Worm (Caenorhabditis elegans) whole organism, midembryonic: Measurements from ENCODE around the gene gar-2.
A peak's percentile ranks its signal among the peaks of the same experiment; 100 is the strongest.

Experiments
- T22C8.4 ChIP-seq: fragments of 200-800 bp; sonication (Bioruptor generic); IDR thresholded peaks from 2 replicates; pipeline ENCODE4 v1.3.6; 2022; ENCODE audit warnings: missing genetic modification characterization, missing compliant biosample characterization
- cog-1 ChIP-seq: sonication (generic microtip); optimal IDR thresholded peaks from 2 replicates; lab custom pipeline; 2016; ENCODE audit warnings: missing genetic modification characterization, missing compliant biosample characterization
- flt-1 ChIP-seq: fragments of 200-800 bp; sonication (Bioruptor generic); IDR thresholded peaks from 2 replicates; pipeline ENCODE4 v1.3.6; 2022; ENCODE audit warnings: missing genetic modification characterization, missing compliant biosample characterization
- klf-2 ChIP-seq: fragments of 200-800 bp; sonication (Bioruptor generic); conservative IDR thresholded peaks from 2 replicates; pipeline ENCODE4 v1.3.6; 2022; ENCODE audit warnings: missing genetic modification reagents, missing genetic modification characterization, missing compliant biosample characterization
- med-1 ChIP-seq: sonication (generic microtip); optimal IDR thresholded peaks from 2 replicates; lab custom pipeline; 2017; ENCODE audit warnings: missing genetic modification characterization, mild to moderate bottlenecking, missing compliant biosample characterization, antibody characterized with exemption, missing genetic modification reagents; ENCODE audit not compliant: insufficient read depth
- ref-1 ChIP-seq: fragments of 200-800 bp; sonication (Bioruptor generic); conservative IDR thresholded peaks from 2 replicates; pipeline ENCODE4 v1.3.6; 2022; ENCODE audit warnings: missing genetic modification reagents, missing genetic modification characterization, missing compliant biosample characterization
- tab-1 ChIP-seq: fragments of 200-800 bp; sonication (Bioruptor generic); IDR thresholded peaks from 2 replicates; pipeline ENCODE4 v1.3.6; 2022; ENCODE audit warnings: missing genetic modification characterization, missing compliant biosample characterization
- ztf-23 ChIP-seq: fragments of 200-800 bp; sonication (Bioruptor generic); IDR thresholded peaks from 2 replicates; pipeline ENCODE4 v1.3.6; 2022; ENCODE audit warnings: missing genetic modification reagents, missing genetic modification characterization, missing compliant biosample characterization
- ztf-29 ChIP-seq: fragments of 200-800 bp; sonication (Bioruptor generic); IDR thresholded peaks from 2 replicates; pipeline ENCODE4 v1.3.6; 2022; ENCODE audit warnings: missing genetic modification reagents, missing genetic modification characterization, missing compliant biosample characterization

gar-2 gene

ce11 chrIII:6279453-6279852, 29.7 kb upstream of the gar-2 start:
- no peak for TF ChIP-seq T22C8.4
- no peak for TF ChIP-seq tab-1 (GFP tag; lab: Robert Waterston, UW)
- no peak for TF ChIP-seq flt-1 (GFP tag; lab: Robert Waterston, UW)
- TF ChIP-seq ref-1 (GFP tag; lab: Robert Waterston, UW): no peak
- no peak for TF ChIP-seq ztf-29 (GFP tag; lab: Robert Waterston, UW)
- no peak for TF ChIP-seq med-1 (GFP tag; lab: Kevin White, UChicago)
- TF ChIP-seq klf-2 (GFP tag; lab: Robert Waterston, UW): no peak
- no peak for TF ChIP-seq cog-1 (tag; lab: Kevin White, UChicago)
- TF ChIP-seq ztf-23 (GFP tag; lab: Robert Waterston, UW): no peak

DNA sequence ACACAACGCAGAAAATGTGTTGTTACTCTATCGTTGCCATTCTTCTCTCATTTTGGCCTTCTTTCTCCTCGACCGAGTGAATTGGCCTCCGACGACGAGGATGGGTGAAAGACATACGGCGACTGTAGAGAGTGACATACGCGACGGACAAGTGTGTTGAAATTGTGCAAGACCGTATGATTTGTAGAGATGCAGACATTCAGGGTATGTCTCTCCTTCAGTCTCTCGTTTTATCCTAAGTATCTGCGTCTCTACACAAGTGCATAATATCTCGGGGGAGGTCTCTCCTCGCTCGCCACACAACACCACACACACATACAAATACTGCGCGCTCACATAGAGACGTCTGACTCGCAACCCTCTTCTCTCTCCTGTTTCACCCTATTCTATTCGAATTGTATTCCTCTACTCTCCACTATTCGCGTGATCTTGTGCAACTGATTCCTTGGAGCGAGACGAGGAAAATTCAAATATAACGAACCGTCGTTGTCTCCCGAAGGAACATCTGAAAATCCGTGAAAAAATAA, 29.0 kb upstream of the gar-2 start, which contains the start of gene hmg-1.2:
Gene hmg-1.2, plus strand, starts transcription at position 311 of the 527 bp plus-strand sequence.
- TF ChIP-seq flt-1 (GFP tag; lab: Robert Waterston, UW) (peak; percentile 49; the same call in 1 of the 2 replicates), ztf-29 (GFP tag; lab: Robert Waterston, UW) (no peak), ref-1 (GFP tag; lab: Robert Waterston, UW) (no peak), cog-1 (tag; lab: Kevin White, UChicago) (peak; percentile 74), klf-2 (GFP tag; lab: Robert Waterston, UW) (no peak)

ce11 chrIII:6283024-6283423, 26.1 kb upstream of the gar-2 start:
- no peak for TF ChIP-seq klf-2 (GFP tag; lab: Robert Waterston, UW)
- TF ChIP-seq T22C8.4: peak; percentile 36; the same call in 1 of the 2 replicates
- no peak for TF ChIP-seq ref-1 (GFP tag; lab: Robert Waterston, UW)

DNA sequence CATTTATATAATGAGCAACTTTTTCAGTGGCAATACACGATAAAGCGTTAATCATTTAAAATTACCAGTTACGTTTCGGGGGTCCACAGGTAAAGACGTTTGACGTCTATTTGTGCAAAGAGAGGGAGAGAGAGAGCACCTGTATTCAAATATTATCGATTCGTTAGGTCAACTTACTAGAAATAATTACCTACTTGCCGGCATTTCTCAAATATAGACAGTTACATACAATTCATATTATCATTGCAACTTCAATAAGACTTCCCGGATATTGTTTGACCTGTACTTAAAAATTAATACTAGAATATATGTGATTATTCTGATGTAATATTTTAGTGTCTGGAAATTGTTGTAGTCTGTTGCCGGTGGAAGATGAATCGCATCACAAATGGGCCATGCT, 23.3 kb upstream of the gar-2 start, which contains the start of gene gadr-3:
Gene gadr-3, minus strand, starts transcription at position 101 of the 400 bp plus-strand sequence.
- TF ChIP-seq flt-1 (GFP tag; lab: Robert Waterston, UW): no peak
- no peak for TF ChIP-seq cog-1 (tag; lab: Kevin White, UChicago)
- no peak for TF ChIP-seq ref-1 (GFP tag; lab: Robert Waterston, UW)
- no peak for TF ChIP-seq ztf-29 (GFP tag; lab: Robert Waterston, UW)
- no peak for TF ChIP-seq klf-2 (GFP tag; lab: Robert Waterston, UW)
- no peak for TF ChIP-seq tab-1 (GFP tag; lab: Robert Waterston, UW)
- TF ChIP-seq ztf-23 (GFP tag; lab: Robert Waterston, UW): no peak
- no peak for TF ChIP-seq T22C8.4
- TF ChIP-seq med-1 (GFP tag; lab: Kevin White, UChicago): no peak

DNA sequence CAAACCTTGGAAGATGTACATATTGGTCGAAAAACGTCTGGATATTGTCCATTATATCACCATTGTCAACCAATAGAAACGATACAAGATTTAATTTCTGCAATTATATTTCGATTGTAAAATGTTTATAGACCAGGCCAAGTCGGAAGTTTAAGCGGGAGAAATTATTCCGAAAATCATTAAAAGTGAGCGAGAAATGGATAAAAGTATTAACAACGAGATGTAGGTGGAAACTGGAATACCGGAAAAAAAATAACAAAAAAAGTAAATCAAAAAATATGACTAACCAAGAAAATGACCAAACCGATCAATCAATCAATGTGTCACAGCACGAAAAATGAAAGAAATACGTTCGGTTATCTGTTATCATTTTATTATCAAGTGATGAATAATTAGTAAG, 22.0 kb upstream of the gar-2 start, which contains the start of gene F47D12.6:
Gene F47D12.6, minus strand, starts transcription at position 101 of the 400 bp plus-strand sequence.
- TF ChIP-seq T22C8.4: no peak
- TF ChIP-seq ztf-29 (GFP tag; lab: Robert Waterston, UW): no peak
- TF ChIP-seq tab-1 (GFP tag; lab: Robert Waterston, UW): no peak
- TF ChIP-seq ztf-23 (GFP tag; lab: Robert Waterston, UW): no peak
- no peak for TF ChIP-seq cog-1 (tag; lab: Kevin White, UChicago)
- TF ChIP-seq ref-1 (GFP tag; lab: Robert Waterston, UW): no peak
- no peak for TF ChIP-seq flt-1 (GFP tag; lab: Robert Waterston, UW)
- TF ChIP-seq med-1 (GFP tag; lab: Kevin White, UChicago): no peak
- no peak for TF ChIP-seq klf-2 (GFP tag; lab: Robert Waterston, UW)

- TF ChIP-seq flt-1 (GFP tag; lab: Robert Waterston, UW) (no peak), ztf-29 (GFP tag; lab: Robert Waterston, UW) (no peak), ref-1 (GFP tag; lab: Robert Waterston, UW) (no peak), ztf-23 (GFP tag; lab: Robert Waterston, UW) (no peak), tab-1 (GFP tag; lab: Robert Waterston, UW) (no peak), T22C8.4 (no peak), med-1 (GFP tag; lab: Kevin White, UChicago) (no peak), cog-1 (tag; lab: Kevin White, UChicago) (no peak), klf-2 (GFP tag; lab: Robert Waterston, UW) (no peak)
Measured at ce11 chrIII:6289366-6289765, 19.8 kb upstream of the gar-2 start.

- TF ChIP-seq flt-1 (GFP tag; lab: Robert Waterston, UW) (no peak), ztf-23 (GFP tag; lab: Robert Waterston, UW) (no peak), ref-1 (GFP tag; lab: Robert Waterston, UW) (no peak), klf-2 (GFP tag; lab: Robert Waterston, UW) (no peak), ztf-29 (GFP tag; lab: Robert Waterston, UW) (no peak), med-1 (GFP tag; lab: Kevin White, UChicago) (no peak), cog-1 (tag; lab: Kevin White, UChicago) (no peak), tab-1 (GFP tag; lab: Robert Waterston, UW) (no peak), T22C8.4 (no peak)
Measured at ce11 chrIII:6290469-6291182, 18.5 kb upstream of the gar-2 start.

- TF ChIP-seq ref-1 (GFP tag; lab: Robert Waterston, UW): no peak
- no peak for TF ChIP-seq tab-1 (GFP tag; lab: Robert Waterston, UW)
- no peak for TF ChIP-seq flt-1 (GFP tag; lab: Robert Waterston, UW)
- TF ChIP-seq klf-2 (GFP tag; lab: Robert Waterston, UW): no peak
- TF ChIP-seq cog-1 (tag; lab: Kevin White, UChicago): no peak
- TF ChIP-seq ztf-23 (GFP tag; lab: Robert Waterston, UW): no peak
Measured at ce11 chrIII:6295972-6296700, 13.0 kb upstream of the gar-2 start, which contains the start of gene F47D12.7. Gene F47D12.7 (minus strand): TSS chrIII:6296022.
